Fruit fly (Drosophila melanogaster) Kc167 (cell line): ENCODE measurements around the gene Tim9a.

ENCODE experiments used
- Myc ChIP-seq: fragments of >200 bp; optimal IDR thresholded peaks from 2 replicates; lab custom pipeline; 2017; ENCODE audit warnings: missing external identifiers
- h ChIP-seq: fragments of >200 bp; optimal IDR thresholded peaks from 3 replicates; lab custom pipeline; 2018; ENCODE audit warnings: missing external identifiers
- psq ChIP-seq: fragments of >200 bp; optimal IDR thresholded peaks from 2 replicates; lab custom pipeline; 2017; ENCODE audit warnings: missing external identifiers
- ttk ChIP-seq: sonication (Bioruptor generic); optimal IDR thresholded peaks from 2 replicates; lab custom pipeline; 2017; ENCODE audit warnings: missing external identifiers

DNA sequence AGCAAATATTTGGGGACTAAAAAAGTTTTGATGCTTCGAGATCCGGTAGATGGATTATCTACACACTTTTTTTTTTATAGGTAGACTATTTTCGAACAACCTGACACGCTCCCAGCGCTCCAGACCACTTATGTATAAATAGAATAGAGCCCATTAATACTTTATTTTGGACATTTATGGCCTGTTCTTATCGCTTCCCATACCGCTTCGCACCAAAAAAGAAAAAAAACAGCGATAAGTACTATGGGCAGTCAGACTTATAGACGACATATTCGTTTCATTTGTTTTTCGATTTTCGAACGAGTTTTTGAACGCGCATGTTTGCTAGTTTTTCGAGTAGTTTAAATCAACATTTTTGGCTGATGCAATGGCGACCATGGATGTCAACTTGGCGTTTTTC, 12.6 kb downstream of the Tim9a start:
- no peak for TF ChIP-seq h (lab: Kevin White, UChicago)
- TF ChIP-seq psq (lab: Kevin White, UChicago): no peak
- TF ChIP-seq Myc (lab: Kevin White, UChicago): no peak
- no peak for TF ChIP-seq ttk (lab: Kevin White, UChicago)
